Worm (Caenorhabditis elegans): Measurements from ENCODE around the gene ubc-7.

ubc-7 gene

ce11 chrIII:9666668-9667067 lies 35.7 kb upstream of the ubc-7 start (continued):
- TF ChIP-seq mdl-1 (tag; optimal IDR thresholded peaks at IDR 0.05) = peak in 1 of 2 experiments; percentile 63
- no peak for TF ChIP-seq ceh-20 (GFP tag; IDR thresholded peaks at IDR 0.05)
- no peak for TF ChIP-seq vab-7 (GFP tag; IDR thresholded peaks at IDR 0.05)
- no peak for TF ChIP-seq zfp-3 (GFP tag; conservative IDR thresholded peaks at IDR 0.05)
- no peak for TF ChIP-seq nhr-77 (tag; optimal IDR thresholded peaks at IDR 0.05)

ce11 chrIII:9666239-9666638 lies 35.3 kb upstream of the ubc-7 start:
- peak; percentile 55 for TF ChIP-seq nhr-6 (tag; optimal IDR thresholded peaks at IDR 0.05)
- no peak for TF ChIP-seq php-3 (GFP tag; IDR thresholded peaks at IDR 0.05)
- peak; percentile 53 for TF ChIP-seq dmd-6 (GFP tag; IDR thresholded peaks at IDR 0.05)
- 0 out of 2 replicates have a peak, but pooled peaks have one; percentile 47 for TF ChIP-seq nhr-42 (GFP tag; IDR thresholded peaks at IDR 0.05)
- peak; percentile 17 for TF ChIP-seq hlh-11 (tag; optimal IDR thresholded peaks at IDR 0.05)
- peak; percentile 35 for TF ChIP-seq mes-2 (tag; optimal IDR thresholded peaks at IDR 0.05; ENCODE audit: poor library complexity, severe bottlenecking)
- TF ChIP-seq hlh-30 (tag; optimal IDR thresholded peaks at IDR 0.05; ENCODE audit: insufficient read depth) = peak; percentile 81
- TF ChIP-seq snpc-1.2 (GFP tag; IDR thresholded peaks at IDR 0.05) = no peak
- TF ChIP-seq daf-16 (GFP tag; optimal IDR thresholded peaks at IDR 0.05) = no peak
- TF ChIP-seq daf-16 (tag; optimal IDR thresholded peaks at IDR 0.05) = peak; percentile 59
- TF ChIP-seq arid-1 (GFP tag; conservative IDR thresholded peaks at IDR 0.05) = 0 out of 2 replicates have a peak, but pooled peaks have one; percentile 11
- TF ChIP-seq spr-1 (tag; optimal IDR thresholded peaks at IDR 0.05) = no peak
- peak; percentile 10 for TF ChIP-seq dve-1 (tag; optimal IDR thresholded peaks at IDR 0.05; ENCODE audit: insufficient read depth)

- TF ChIP-seq zfp-3 (GFP tag; conservative IDR thresholded peaks at IDR 0.05) (no peak), F37D6.2 (tag; optimal IDR thresholded peaks at IDR 0.05) (peak; percentile 31), pha-4 (GFP tag; IDR thresholded peaks at IDR 0.05) (peak; percentile 55; the same call in 1 of the 2 replicates), pha-4 (tag; optimal IDR thresholded peaks at IDR 0.05) (no peak), mxl-3 (GFP tag; optimal IDR thresholded peaks at IDR 0.05) (peak; percentile 49), saeg-2 (GFP tag; IDR thresholded peaks at IDR 0.05) (no peak), hlh-30 (tag; optimal IDR thresholded peaks at IDR 0.05; ENCODE audit: insufficient read depth) (peak; percentile 17), daf-16 (GFP tag; optimal IDR thresholded peaks at IDR 0.05) (no peak), daf-16 (tag; optimal IDR thresholded peaks at IDR 0.05) (peak; percentile 66), gei-8 (GFP tag; optimal IDR thresholded peaks at IDR 0.05) (peak; percentile 26), R02D3.7 (tag; optimal IDR thresholded peaks at IDR 0.05) (no peak), nhr-102 (tag; optimal IDR thresholded peaks at IDR 0.05) (no peak), fkh-10 (GFP tag; optimal IDR thresholded peaks at IDR 0.05) (peak; percentile 68), dve-1 (tag; optimal IDR thresholded peaks at IDR 0.05; ENCODE audit: insufficient read depth) (peak; percentile 56), pqm-1 (tag; optimal IDR thresholded peaks at IDR 0.05) (peak; percentile 56), daf-8 (GFP tag; IDR thresholded peaks at IDR 0.05) (no peak), rbr-2 (tag; optimal IDR thresholded peaks at IDR 0.05) (peak; percentile 18), zip-11 (GFP tag; IDR thresholded peaks at IDR 0.05) (no peak), Y105C5A.15 (GFP tag; IDR thresholded peaks at IDR 0.05) (no peak), arid-1 (GFP tag; conservative IDR thresholded peaks at IDR 0.05) (0 out of 2 replicates have a peak, but pooled peaks have one; percentile 34), ctbp-1 (GFP tag; IDR thresholded peaks at IDR 0.05) (0 out of 2 replicates have a peak, but pooled peaks have one; percentile 21), hmg-1.1 (GFP tag; IDR thresholded peaks at IDR 0.05) (peak; percentile 59; the same call in 1 of the 2 replicates), lin-39 (tag; optimal IDR thresholded peaks at IDR 0.05) (no peak), madf-9 (GFP tag; conservative IDR thresholded peaks at IDR 0.05) (no peak), snpc-4 (tag; optimal IDR thresholded peaks at IDR 0.05) (no peak), fos-1 (tag; optimal IDR thresholded peaks at IDR 0.05) (no peak), nhr-28 (tag; optimal IDR thresholded peaks at IDR 0.05) (peak; percentile 46), daf-12 (tag; optimal IDR thresholded peaks at IDR 0.05) (no peak), nhr-48 (tag; optimal IDR thresholded peaks at IDR 0.05) (no peak), T26A8.4 (GFP tag; IDR thresholded peaks at IDR 0.05) (no peak), php-3 (GFP tag; IDR thresholded peaks at IDR 0.05) (peak; percentile 61), nhr-237 (tag; optimal IDR thresholded peaks at IDR 0.05) (no peak), F10B5.3 (tag; optimal IDR thresholded peaks at IDR 0.05) (no peak), hif-1 (tag; optimal IDR thresholded peaks at IDR 0.05) (peak in 1 of 2 experiments; percentile 23), ceh-28 (tag; optimal IDR thresholded peaks at IDR 0.05) (no peak)
These were observed 34.7 kb upstream of the ubc-7 start for ce11 chrIII:9665490-9666179.
